Worm (Caenorhabditis elegans) whole organism, late embryonic: ENCODE results near the gene ceh-22.

Experiments
- C38D4.7 ChIP-seq: fragments of 200-800 bp; sonication (Bioruptor generic); optimal IDR thresholded peaks from 2 replicates; lab custom pipeline; 2018; ENCODE audit warnings: mild to moderate bottlenecking, missing genetic modification characterization, moderate library complexity, missing compliant biosample characterization
- K02D7.2 ChIP-seq: sonication (generic microtip); optimal IDR thresholded peaks from 2 replicates; lab custom pipeline; 2017; ENCODE audit warnings: mild to moderate bottlenecking, missing genetic modification characterization, missing compliant biosample characterization
- K09A11.1 ChIP-seq: sonication (generic microtip); optimal IDR thresholded peaks from 2 replicates; lab custom pipeline; 2017; ENCODE audit warnings: antibody characterized with exemption, mild to moderate bottlenecking, missing genetic modification characterization, missing compliant biosample characterization; ENCODE audit not compliant: insufficient read depth
- T23F11.4 ChIP-seq: fragments of 200-800 bp; sonication (Bioruptor generic); optimal IDR thresholded peaks from 2 replicates; lab custom pipeline; 2018; ENCODE audit warnings: mild to moderate bottlenecking, missing genetic modification characterization, missing compliant biosample characterization
- Y22D7AL.16 ChIP-seq: sonication (generic microtip); optimal IDR thresholded peaks from 2 replicates; lab custom pipeline; 2016; ENCODE audit warnings: missing genetic modification characterization, missing compliant biosample characterization
- ahr-1 ChIP-seq: sonication (generic microtip); optimal IDR thresholded peaks from 2 replicates; lab custom pipeline; 2016; ENCODE audit warnings: missing genetic modification characterization, missing compliant biosample characterization
- ama-1 ChIP-seq: fragments of 150-350 bp; optimal IDR thresholded peaks from 2 replicates; lab custom pipeline; 2014
- ceh-14 ChIP-seq: sonication (generic microtip); optimal IDR thresholded peaks from 2 replicates; lab custom pipeline; 2016; ENCODE audit warnings: missing genotype, missing genetic modification characterization, missing compliant biosample characterization
- ceh-18 ChIP-seq: sonication (generic microtip); optimal IDR thresholded peaks from 2 replicates; lab custom pipeline; 2016; ENCODE audit warnings: missing genetic modification characterization, missing compliant biosample characterization
- ceh-19 ChIP-seq: fragments of 200-800 bp; sonication (Bioruptor generic); optimal IDR thresholded peaks from 2 replicates; lab custom pipeline; 2018; ENCODE audit warnings: mild to moderate bottlenecking, missing genetic modification characterization, missing compliant biosample characterization
- ceh-2 ChIP-seq: sonication (generic microtip); optimal IDR thresholded peaks from 2 replicates; lab custom pipeline; 2016; ENCODE audit warnings: missing genotype, missing genetic modification characterization, missing compliant biosample characterization
- ceh-22 ChIP-seq: sonication (generic microtip); optimal IDR thresholded peaks from 2 replicates; lab custom pipeline; 2017; ENCODE audit warnings: missing biosample characterization, missing genetic modification characterization
- ceh-30 ChIP-seq: fragments of 150-350 bp; optimal IDR thresholded peaks from 2 replicates; lab custom pipeline; 2014; ENCODE audit warnings: missing biosample characterization, missing genetic modification characterization
- ceh-31 ChIP-seq: sonication (generic microtip); optimal IDR thresholded peaks from 2 replicates; lab custom pipeline; 2016; ENCODE audit warnings: missing genetic modification characterization, missing compliant biosample characterization
- ceh-34 ChIP-seq: sonication (generic microtip); optimal IDR thresholded peaks from 2 replicates; lab custom pipeline; 2016; ENCODE audit warnings: mild to moderate bottlenecking, missing genetic modification characterization, missing compliant biosample characterization
- ceh-6 ChIP-seq: fragments of 200-800 bp; sonication (Bioruptor generic); optimal IDR thresholded peaks from 2 replicates; lab custom pipeline; 2018; ENCODE audit warnings: mild to moderate bottlenecking, missing genetic modification characterization, missing compliant biosample characterization
- dve-1 ChIP-seq: sonication (generic microtip); optimal IDR thresholded peaks from 2 replicates; lab custom pipeline; 2017; ENCODE audit warnings: antibody characterized with exemption, mild to moderate bottlenecking, missing genetic modification characterization, missing compliant biosample characterization
- elt-2 ChIP-seq: sonication (generic microtip); optimal IDR thresholded peaks from 2 replicates; lab custom pipeline; 2016; ENCODE audit warnings: missing genetic modification reagents, missing genetic modification characterization, missing compliant biosample characterization
- elt-4 ChIP-seq: sonication (generic microtip); optimal IDR thresholded peaks from 2 replicates; lab custom pipeline; 2016; ENCODE audit warnings: missing genetic modification characterization, missing compliant biosample characterization
- ets-4 ChIP-seq: sonication (generic microtip); optimal IDR thresholded peaks from 2 replicates; lab custom pipeline; 2016; ENCODE audit warnings: missing genetic modification characterization, missing compliant biosample characterization
- fax-1 ChIP-seq: sonication (generic microtip); optimal IDR thresholded peaks from 2 replicates; lab custom pipeline; 2016; ENCODE audit warnings: missing genotype, missing genetic modification characterization, missing compliant biosample characterization
- fkh-10 ChIP-seq: fragments of 150-350 bp; optimal IDR thresholded peaks from 2 replicates; lab custom pipeline; 2014; ENCODE audit warnings: missing biosample characterization, missing genetic modification reagents, missing genetic modification characterization
- fkh-6 ChIP-seq: sonication (generic microtip); optimal IDR thresholded peaks from 2 replicates; lab custom pipeline; 2016; ENCODE audit warnings: missing genetic modification characterization, missing compliant biosample characterization
- gmeb-2 ChIP-seq: sonication (generic microtip); optimal IDR thresholded peaks from 2 replicates; lab custom pipeline; 2016; ENCODE audit warnings: missing genetic modification characterization, inconsistent platforms, missing compliant biosample characterization
- hlh-13 ChIP-seq: fragments of 200-800 bp; sonication (Bioruptor generic); optimal IDR thresholded peaks from 2 replicates; lab custom pipeline; 2018; ENCODE audit warnings: mild to moderate bottlenecking, missing genetic modification characterization, missing compliant biosample characterization
- hlh-15 ChIP-seq: sonication (generic microtip); optimal IDR thresholded peaks from 2 replicates; lab custom pipeline; 2016; ENCODE audit warnings: missing genetic modification characterization, missing compliant biosample characterization
- hlh-30 ChIP-seq: sonication (generic microtip); optimal IDR thresholded peaks from 2 replicates; lab custom pipeline; 2017; ENCODE audit warnings: antibody characterized with exemption, missing genetic modification characterization, missing compliant biosample characterization; ENCODE audit not compliant: insufficient read depth
- hlh-8 ChIP-seq: sonication (generic microtip); optimal IDR thresholded peaks from 2 replicates; lab custom pipeline; 2016; ENCODE audit warnings: missing genotype, missing genetic modification characterization, missing compliant biosample characterization
- lim-6 ChIP-seq: sonication (generic microtip); optimal IDR thresholded peaks from 2 replicates; lab custom pipeline; 2016; ENCODE audit warnings: missing genetic modification characterization, missing compliant biosample characterization
- madf-2 ChIP-seq: sonication (generic microtip); optimal IDR thresholded peaks from 2 replicates; lab custom pipeline; 2017; ENCODE audit warnings: missing genetic modification characterization, missing compliant biosample characterization
- nhr-11 ChIP-seq: fragments of 150-350 bp; optimal IDR thresholded peaks from 2 replicates; lab custom pipeline; 2014; ENCODE audit warnings: missing biosample characterization, missing genetic modification characterization
- nhr-232 ChIP-seq: sonication (generic microtip); optimal IDR thresholded peaks from 2 replicates; lab custom pipeline; 2016; ENCODE audit warnings: missing genetic modification characterization, missing compliant biosample characterization
- npax-4 ChIP-seq: sonication (generic microtip); optimal IDR thresholded peaks from 2 replicates; lab custom pipeline; 2016; ENCODE audit warnings: missing genetic modification characterization, missing compliant biosample characterization
- odd-2 ChIP-seq: sonication (generic microtip); optimal IDR thresholded peaks from 2 replicates; lab custom pipeline; 2017; ENCODE audit warnings: antibody characterized with exemption, mild to moderate bottlenecking, missing genetic modification characterization, missing compliant biosample characterization
- pat-9 ChIP-seq: fragments of 200-800 bp; sonication (Bioruptor generic); optimal IDR thresholded peaks from 2 replicates; lab custom pipeline; 2018; ENCODE audit warnings: mild to moderate bottlenecking, missing genetic modification characterization, moderate library complexity, missing compliant biosample characterization
- pax-1 ChIP-seq: fragments of 150-350 bp; optimal IDR thresholded peaks from 2 replicates; lab custom pipeline; 2014; ENCODE audit warnings: missing biosample characterization, missing genetic modification characterization
- pqm-1 ChIP-seq: sonication (generic microtip); optimal IDR thresholded peaks from 2 replicates; lab custom pipeline; 2016; ENCODE audit warnings: missing genetic modification characterization, missing compliant biosample characterization
- sdc-2 ChIP-seq: sonication (generic microtip); optimal IDR thresholded peaks from 2 replicates; lab custom pipeline; 2016; ENCODE audit warnings: missing genotype, missing genetic modification characterization, missing compliant biosample characterization
- sox-2 ChIP-seq: fragments of 200-800 bp; sonication (Bioruptor generic); IDR thresholded peaks from 2 replicates; pipeline ENCODE4 v1.3.6; 2022; ENCODE audit warnings: missing genetic modification reagents, missing genetic modification characterization, missing compliant biosample characterization
- syd-9 ChIP-seq: sonication (generic microtip); optimal IDR thresholded peaks from 2 replicates; lab custom pipeline; 2016; ENCODE audit warnings: mild to moderate bottlenecking, missing genetic modification characterization, moderate library complexity, missing compliant biosample characterization
- tbx-2 ChIP-seq: sonication (generic microtip); optimal IDR thresholded peaks from 2 replicates; lab custom pipeline; 2016; ENCODE audit warnings: missing genetic modification characterization, missing compliant biosample characterization
- tbx-7 ChIP-seq: sonication (generic microtip); optimal IDR thresholded peaks from 2 replicates; lab custom pipeline; 2016; ENCODE audit warnings: missing genotype, missing genetic modification characterization, missing compliant biosample characterization
- unc-55 ChIP-seq: sonication (generic microtip); optimal IDR thresholded peaks from 2 replicates; lab custom pipeline; 2017; ENCODE audit warnings: missing biosample characterization, missing genetic modification reagents, missing genetic modification characterization
- zip-5 ChIP-seq: sonication (generic microtip); optimal IDR thresholded peaks from 2 replicates; lab custom pipeline; 2016; ENCODE audit warnings: missing genetic modification characterization, missing compliant biosample characterization

The ceh-22 gene

DNA sequence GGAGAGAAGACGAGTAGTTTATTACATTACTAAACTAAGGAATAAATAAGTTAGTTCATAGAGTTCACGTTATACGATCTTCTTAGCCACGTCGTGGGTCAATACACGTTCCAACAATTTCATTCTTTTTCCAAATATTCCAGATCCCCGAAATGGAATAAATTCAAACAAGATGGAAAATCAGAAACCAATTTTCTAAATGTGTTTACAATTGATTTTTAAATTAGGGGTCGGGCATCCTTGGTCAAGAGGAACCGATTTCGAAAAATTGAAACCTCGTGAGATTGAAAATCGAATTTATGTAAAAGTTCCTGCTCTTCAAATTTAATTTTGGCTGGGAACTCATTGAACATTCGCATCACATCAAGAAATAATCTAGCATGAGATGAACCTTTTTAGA lies 13.0 kb downstream of the ceh-22 start:
- TF ChIP-seq sox-2 (no peak), odd-2 (tag; lab: Kevin White, UChicago) (no peak), hlh-15 (tag; lab: Kevin White, UChicago) (no peak), Y22D7AL.16 (no peak), fkh-6 (no peak), T23F11.4 (GFP tag; lab: Kevin White, UChicago) (no peak), ceh-14 (tag; lab: Kevin White, UChicago) (no peak), K02D7.2 (no peak), elt-4 (no peak), madf-2 (no peak), ceh-22 (tag; lab: Kevin White, UChicago) (no peak), pqm-1 (tag; lab: Kevin White, UChicago) (no peak)

DNA sequence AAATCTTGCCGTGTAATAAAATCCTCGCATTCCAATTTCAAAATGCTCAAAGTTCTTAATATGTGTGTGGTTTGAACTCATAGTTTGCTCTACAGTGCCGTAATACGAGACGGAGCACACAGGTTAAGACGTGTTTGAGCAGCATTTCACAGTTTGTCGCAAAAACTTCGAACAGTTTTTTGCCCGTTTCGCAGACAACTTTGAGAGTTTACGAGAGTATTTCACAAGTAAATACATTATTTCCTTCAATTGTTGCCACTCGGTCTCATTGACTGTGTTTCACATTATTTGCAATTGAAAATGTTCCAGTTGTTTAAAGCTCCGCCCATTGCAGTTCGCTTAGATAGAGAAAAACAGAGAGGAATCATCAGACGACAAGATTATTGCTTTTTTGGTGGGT lies 15.9 kb downstream of the ceh-22 start, which contains the start of gene F29F11.20:
F29F11.20 (plus strand) TSS at position 301 of the 400 bp plus-strand sequence.
- no peak for TF ChIP-seq ama-1 (lab: Kevin White, UChicago)
- no peak for TF ChIP-seq pat-9 (tag; lab: Kevin White, UChicago)
- TF ChIP-seq fkh-10 = no peak
- TF ChIP-seq tbx-7 = no peak
- no peak for TF ChIP-seq ceh-2 (tag; lab: Kevin White, UChicago)
- no peak for TF ChIP-seq fax-1 (tag; lab: Kevin White, UChicago)
- TF ChIP-seq dve-1 (tag; lab: Kevin White, UChicago) = no peak
- TF ChIP-seq nhr-232 (tag; lab: Kevin White, UChicago) = no peak
- TF ChIP-seq odd-2 (tag; lab: Kevin White, UChicago) = no peak
- no peak for TF ChIP-seq sox-2
- TF ChIP-seq ets-4 = no peak
- no peak for TF ChIP-seq ceh-34 (tag; lab: Kevin White, UChicago)
- no peak for TF ChIP-seq ahr-1
- TF ChIP-seq C38D4.7 = no peak
- TF ChIP-seq K09A11.1 = no peak
- no peak for TF ChIP-seq ceh-19 (GFP tag; lab: Kevin White, UChicago)
- no peak for TF ChIP-seq ceh-31 (tag; lab: Kevin White, UChicago)

DNA sequence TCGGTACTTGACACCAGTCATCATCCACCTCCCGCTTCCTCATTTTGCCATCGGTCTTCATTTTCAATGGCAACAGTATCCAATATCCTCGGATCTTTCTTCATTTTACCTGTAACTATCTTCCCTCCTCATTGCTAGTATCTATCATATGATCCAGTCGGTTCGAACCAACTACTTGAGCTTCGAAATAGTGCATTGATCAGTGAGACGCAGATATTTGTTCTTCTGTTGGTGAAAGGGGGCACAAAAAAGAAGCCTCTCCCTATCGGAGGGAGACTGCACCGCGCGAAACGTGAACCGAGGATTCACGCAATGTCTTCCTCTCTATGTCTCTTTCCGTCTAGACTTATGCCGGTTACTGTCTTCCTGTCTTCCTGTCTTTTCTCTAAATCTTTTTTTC lies 19.6 kb downstream of the ceh-22 start:
- TF ChIP-seq Y22D7AL.16 = no peak
- TF ChIP-seq K09A11.1 = no peak
- TF ChIP-seq K02D7.2 = no peak
- TF ChIP-seq ceh-6 = no peak
- no peak for TF ChIP-seq nhr-11 (tag; lab: Kevin White, UChicago)
- no peak for TF ChIP-seq tbx-2 (tag; lab: Kevin White, UChicago)
- no peak for TF ChIP-seq hlh-13
- no peak for TF ChIP-seq ceh-30 (tag; lab: Kevin White, UChicago)
- no peak for TF ChIP-seq syd-9 (tag; lab: Kevin White, UChicago)
- TF ChIP-seq ceh-2 (tag; lab: Kevin White, UChicago) = no peak

DNA sequence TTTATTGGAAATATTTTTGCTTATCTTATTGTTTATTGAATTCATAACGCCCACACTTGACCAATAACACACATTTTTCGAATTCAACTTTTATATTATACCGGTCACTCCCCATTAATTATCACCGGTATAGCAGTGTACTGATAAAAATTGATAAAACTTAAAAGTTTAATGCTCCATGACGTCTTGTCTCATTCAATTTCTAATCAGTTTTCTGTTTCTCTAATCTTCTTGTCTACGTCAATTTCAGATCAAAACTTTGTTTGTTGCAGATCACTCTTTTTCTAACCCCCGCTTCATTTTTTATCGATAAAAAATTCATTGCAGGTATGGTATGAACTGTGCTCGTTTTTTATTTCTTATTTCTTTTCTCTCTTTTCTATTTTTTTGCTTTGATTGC lies 22.0 kb downstream of the ceh-22 start:
- TF ChIP-seq pqm-1 (tag; lab: Kevin White, UChicago) (peak; percentile 42), nhr-11 (tag; lab: Kevin White, UChicago) (no peak), pax-1 (tag; lab: Kevin White, UChicago) (no peak), elt-2 (peak; percentile 84), sdc-2 (tag; lab: Kevin White, UChicago) (no peak), ceh-34 (tag; lab: Kevin White, UChicago) (no peak), ceh-19 (GFP tag; lab: Kevin White, UChicago) (no peak)

DNA sequence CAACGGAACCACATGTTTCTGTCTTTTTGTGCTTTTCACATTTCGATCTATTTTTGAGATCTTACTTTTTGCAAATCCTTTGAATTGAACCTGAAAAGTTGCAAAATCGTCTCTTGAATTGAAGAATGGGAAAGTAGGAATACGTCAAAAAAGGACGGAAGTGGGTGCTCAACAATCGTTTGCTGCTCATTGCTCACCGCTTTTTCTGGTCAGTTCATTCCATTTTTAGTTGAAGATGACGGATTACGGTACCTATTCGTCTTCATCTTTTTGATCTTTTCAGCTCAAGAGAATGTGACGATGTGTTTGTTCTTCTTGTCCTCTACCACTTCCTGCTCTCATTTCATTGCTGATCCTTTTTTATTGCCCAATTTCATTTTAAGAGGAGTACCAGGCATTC lies 23.5 kb downstream of the ceh-22 start, which contains the start of gene C05A2.4:
C05A2.4 (plus strand) TSS at position 301 of the 400 bp plus-strand sequence.
- TF ChIP-seq K09A11.1 (no peak), ceh-18 (no peak), lim-6 (no peak), hlh-8 (tag; lab: Kevin White, UChicago) (no peak), ceh-14 (tag; lab: Kevin White, UChicago) (no peak), ceh-34 (tag; lab: Kevin White, UChicago) (no peak), unc-55 (GFP tag; lab: Kevin White, UChicago) (no peak), K02D7.2 (no peak), gmeb-2 (tag; lab: Kevin White, UChicago) (no peak), hlh-30 (tag; lab: Kevin White, UChicago) (no peak), npax-4 (tag; lab: Kevin White, UChicago) (no peak), zip-5 (tag; lab: Kevin White, UChicago) (no peak), T23F11.4 (GFP tag; lab: Kevin White, UChicago) (no peak), ceh-6 (no peak), hlh-13 (no peak), pat-9 (tag; lab: Kevin White, UChicago) (no peak), nhr-11 (tag; lab: Kevin White, UChicago) (no peak)
- TF ChIP-seq, all 69 proteins: peak for 0
